Worm (Caenorhabditis elegans) whole organism, L2 larva: ENCODE measurements around the gene F19B10.10.

Experiments
- ZK546.5 ChIP-seq: sonication (generic microtip); optimal IDR thresholded peaks from 2 replicates; lab custom pipeline; 2017; ENCODE audit warnings: missing biosample characterization, missing genetic modification characterization
- ceh-82 ChIP-seq: fragments of 150-350 bp; optimal IDR thresholded peaks from 2 replicates; lab custom pipeline; 2014; ENCODE audit warnings: missing biosample characterization, missing genetic modification characterization
- nhr-77 ChIP-seq: fragments of 150-350 bp; optimal IDR thresholded peaks from 2 replicates; lab custom pipeline; 2014; ENCODE audit warnings: missing biosample characterization, missing genetic modification characterization
- skn-1 ChIP-seq: sonication (generic microtip); optimal IDR thresholded peaks from 2 replicates; lab custom pipeline; 2017; ENCODE audit warnings: missing biosample characterization, missing genetic modification characterization
- snpc-4 ChIP-seq: fragments of 150-350 bp; optimal IDR thresholded peaks from 2 replicates; lab custom pipeline; 2014; ENCODE audit warnings: missing biosample characterization, missing genetic modification characterization
- unc-39 ChIP-seq: fragments of 150-350 bp; optimal IDR thresholded peaks from 2 replicates; lab custom pipeline; 2014; ENCODE audit warnings: missing biosample characterization, missing genetic modification characterization
- ztf-11 ChIP-seq: sonication (generic microtip); optimal IDR thresholded peaks from 2 replicates; lab custom pipeline; 2017; ENCODE audit warnings: missing biosample characterization, missing genetic modification characterization
- ztf-4 ChIP-seq: fragments of 150-350 bp; optimal IDR thresholded peaks from 2 replicates; lab custom pipeline; 2014; ENCODE audit warnings: missing biosample characterization, missing genetic modification characterization

DNA sequence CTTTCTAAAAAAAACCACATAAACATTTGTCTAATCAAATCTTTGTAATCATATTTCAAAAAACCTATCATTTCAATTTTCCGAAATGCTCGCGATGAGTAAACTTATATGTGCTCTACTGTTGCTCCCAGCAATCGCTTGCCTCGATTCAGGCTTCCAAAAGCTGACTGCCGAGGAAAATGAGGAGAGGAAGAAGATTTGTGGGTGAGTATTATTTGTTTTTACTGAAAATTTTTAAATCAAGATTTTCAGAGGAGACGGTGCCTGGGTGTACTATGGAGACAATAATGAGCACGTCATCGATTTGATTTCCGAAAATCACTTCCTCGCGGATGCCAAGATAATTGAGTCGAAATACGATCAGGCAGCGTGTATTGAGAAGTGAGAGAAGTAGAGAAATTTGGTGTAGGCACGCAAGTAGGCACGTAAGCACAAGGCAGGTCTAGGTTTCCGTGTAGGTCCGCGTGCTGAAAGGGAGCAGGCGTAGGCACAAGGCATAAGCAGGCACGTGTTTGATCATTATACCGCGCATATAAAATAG, 43.0 kb upstream of the F19B10.10 start, which contains the start of gene C46E10.1:
- TF ChIP-seq ZK546.5 (tag; lab: Kevin White, UChicago) (no peak), ztf-4 (tag; lab: Kevin White, UChicago) (no peak), ztf-11 (no peak), snpc-4 (tag; lab: Kevin White, UChicago) (no peak), nhr-77 (tag; lab: Kevin White, UChicago) (no peak), ceh-82 (tag; lab: Kevin White, UChicago) (no peak), unc-39 (tag; lab: Kevin White, UChicago) (no peak), skn-1 (tag; lab: Kevin White, UChicago) (no peak)
